Worm (Caenorhabditis elegans) whole organism, L1 larva: ENCODE measurements around the gene F55A11.8.

Experiments used
- C04F5.9 ChIP-seq: sonication (generic microtip); optimal IDR thresholded peaks from 2 replicates; lab custom pipeline; 2016; ENCODE audit warnings: missing genetic modification characterization, missing compliant biosample characterization
- C34B4.2 ChIP-seq: sonication (generic microtip); optimal IDR thresholded peaks from 2 replicates; lab custom pipeline; 2017; ENCODE audit warnings: mild to moderate bottlenecking, missing genetic modification characterization, missing compliant biosample characterization
- alr-1 ChIP-seq: fragments of 200-800 bp; sonication (Bioruptor generic); optimal IDR thresholded peaks from 2 replicates; lab custom pipeline; 2018; ENCODE audit warnings: borderline replicate concordance, mild to moderate bottlenecking, missing genetic modification characterization, missing compliant biosample characterization
- ama-1 ChIP-seq: fragments of 150-350 bp; optimal IDR thresholded peaks from 2 replicates; lab custom pipeline; 2014
- blmp-1 ChIP-seq: fragments of 150-350 bp; optimal IDR thresholded peaks from 2 replicates; lab custom pipeline; 2014; ENCODE audit warnings: missing biosample characterization, missing genetic modification characterization
- ceh-88 ChIP-seq: fragments of 200-800 bp; sonication (Bioruptor generic); IDR thresholded peaks from 2 replicates; pipeline ENCODE4 v1.3.6; 2022; ENCODE audit warnings: missing genetic modification characterization, missing compliant biosample characterization
- ceh-90 ChIP-seq: sonication (generic microtip); optimal IDR thresholded peaks from 2 replicates; lab custom pipeline; 2016; ENCODE audit warnings: missing genetic modification characterization, missing compliant biosample characterization
- ces-1 ChIP-seq: fragments of 150-350 bp; optimal IDR thresholded peaks from 2 replicates; lab custom pipeline; 2014; ENCODE audit warnings: missing biosample characterization, missing genetic modification reagents, missing genetic modification characterization
- dpl-1 ChIP-seq, 3 experiments: fragments of 150-350 bp in 2 of 3; sonication (generic microtip) in 1 of 3; optimal IDR thresholded peaks; 2 replicates each; lab custom pipeline; 2014 to 2017; ENCODE audit warnings: missing biosample characterization in 3 of 3, missing genetic modification characterization in 3 of 3, missing genetic modification reagents in 3 of 3
- efl-1 ChIP-seq, 4 experiments: fragments of 150-350 bp; optimal IDR thresholded peaks in 3 of 4; peaks in 1 of 4; 1 replicate in 1 of 4; 2 replicates in 3 of 4; lab custom pipeline; 2014; ENCODE audit warnings: missing biosample characterization in 2 of 4, missing genetic modification characterization in 2 of 4, missing genetic modification reagents in 2 of 4
- efl-3 ChIP-seq: fragments of 200-800 bp; sonication (Bioruptor generic); optimal IDR thresholded peaks from 2 replicates; lab custom pipeline; 2018; ENCODE audit warnings: mild to moderate bottlenecking, missing genetic modification characterization, missing compliant biosample characterization
- egl-27 ChIP-seq, 2 experiments: fragments of 150-350 bp in 1 of 2; sonication (generic microtip); optimal IDR thresholded peaks; 3 replicates each; lab custom pipeline; 2017 to 2018; ENCODE audit warnings: missing biosample characterization in 2 of 2, missing genetic modification characterization in 2 of 2, missing genetic modification reagents in 2 of 2
- elt-2 ChIP-seq: sonication (generic microtip); optimal IDR thresholded peaks from 2 replicates; lab custom pipeline; 2016; ENCODE audit warnings: missing genetic modification characterization, mild to moderate bottlenecking, inconsistent platforms, missing compliant biosample characterization, missing genetic modification reagents
- elt-3 ChIP-seq, 6 experiments: fragments of 150-350 bp in 1 of 6; sonication (generic microtip); optimal IDR thresholded peaks; 2 replicates each; lab custom pipeline; 2017 to 2018; ENCODE audit warnings: missing biosample characterization in 6 of 6, missing genetic modification characterization in 6 of 6, inconsistent platforms in 1 of 6
- ets-5 ChIP-seq: fragments of 200-800 bp; sonication (Bioruptor generic); IDR thresholded peaks from 2 replicates; pipeline ENCODE4 v1.3.6; 2022; ENCODE audit warnings: missing genetic modification characterization, missing compliant biosample characterization
- fkh-4 ChIP-seq: sonication (generic microtip); optimal IDR thresholded peaks from 2 replicates; lab custom pipeline; 2016; ENCODE audit warnings: missing compliant biosample characterization, missing genetic modification characterization, borderline replicate concordance
- fkh-8 ChIP-seq: sonication (generic microtip); optimal IDR thresholded peaks from 2 replicates; lab custom pipeline; 2016; ENCODE audit warnings: mild to moderate bottlenecking, missing genetic modification characterization, missing compliant biosample characterization
- fos-1 ChIP-seq: fragments of 150-350 bp; optimal IDR thresholded peaks from 2 replicates; lab custom pipeline; 2014; ENCODE audit warnings: missing biosample characterization, missing genetic modification characterization
- hlh-17 ChIP-seq: fragments of 200-800 bp; sonication (Bioruptor generic); optimal IDR thresholded peaks from 2 replicates; lab custom pipeline; 2018; ENCODE audit warnings: missing genetic modification characterization, mild to moderate bottlenecking, missing compliant biosample characterization, moderate library complexity, borderline replicate concordance
- hpl-2 ChIP-seq: fragments of 150-350 bp; optimal IDR thresholded peaks from 2 replicates; lab custom pipeline; 2014; ENCODE audit warnings: missing biosample characterization, missing genetic modification reagents, missing genetic modification characterization
- irx-1 ChIP-seq: sonication (generic microtip); optimal IDR thresholded peaks from 2 replicates; lab custom pipeline; 2016; ENCODE audit warnings: missing genetic modification characterization, missing compliant biosample characterization
- isw-1 ChIP-seq: fragments of 200-800 bp; sonication (Bioruptor generic); IDR thresholded peaks from 2 replicates; pipeline ENCODE4 v1.3.6; 2022; ENCODE audit warnings: missing genetic modification characterization, missing compliant biosample characterization
- lin-13 ChIP-seq: fragments of 150-350 bp; optimal IDR thresholded peaks from 2 replicates; lab custom pipeline; 2014; ENCODE audit warnings: missing biosample characterization, missing genetic modification reagents, missing genetic modification characterization
- lin-14 ChIP-seq: fragments of 200-800 bp; sonication (Bioruptor generic); optimal IDR thresholded peaks from 2 replicates; lab custom pipeline; 2018; ENCODE audit warnings: mild to moderate bottlenecking, missing genetic modification characterization, moderate library complexity, missing compliant biosample characterization
- lin-15B ChIP-seq: fragments of 150-350 bp; sonication (generic microtip); optimal IDR thresholded peaks from 3 replicates; lab custom pipeline; 2014; ENCODE audit warnings: missing biosample characterization, missing genetic modification characterization
- lin-35 ChIP-seq, 2 experiments: fragments of 150-350 bp; optimal IDR thresholded peaks; 2 replicates each; lab custom pipeline; 2014; ENCODE audit warnings: missing biosample characterization in 2 of 2, missing genetic modification characterization in 2 of 2, missing genetic modification reagents in 2 of 2
- lsy-2 ChIP-seq, 2 experiments: fragments of 150-350 bp; optimal IDR thresholded peaks; 2 replicates each; lab custom pipeline; 2014; ENCODE audit warnings: missing biosample characterization in 2 of 2, missing genetic modification characterization in 2 of 2
- mab-9 ChIP-seq: fragments of 200-800 bp; sonication (Bioruptor generic); IDR thresholded peaks from 2 replicates; pipeline ENCODE4 v1.3.6; 2022; ENCODE audit warnings: missing genetic modification reagents, missing genetic modification characterization, missing compliant biosample characterization
- mdl-1 ChIP-seq, 2 experiments: fragments of 150-350 bp; optimal IDR thresholded peaks; 2 replicates each; lab custom pipeline; 2014 to 2017; ENCODE audit warnings: missing biosample characterization in 2 of 2, missing genetic modification characterization in 2 of 2, inconsistent platforms in 1 of 2
- nhr-11 ChIP-seq: fragments of 150-350 bp; optimal IDR thresholded peaks from 2 replicates; lab custom pipeline; 2014; ENCODE audit warnings: missing biosample characterization, missing genetic modification characterization
- nhr-12 ChIP-seq: sonication (generic microtip); optimal IDR thresholded peaks from 2 replicates; lab custom pipeline; 2017; ENCODE audit warnings: missing biosample characterization, missing genetic modification characterization
- nhr-19 ChIP-seq: fragments of 200-800 bp; sonication (Bioruptor generic); conservative IDR thresholded peaks from 2 replicates; pipeline ENCODE4 v1.3.6; 2022; ENCODE audit warnings: missing genetic modification characterization, missing compliant biosample characterization
- nhr-237 ChIP-seq: fragments of 150-350 bp; optimal IDR thresholded peaks from 2 replicates; lab custom pipeline; 2014; ENCODE audit warnings: missing biosample characterization, missing genetic modification characterization
- nhr-28 ChIP-seq: fragments of 150-350 bp; optimal IDR thresholded peaks from 2 replicates; lab custom pipeline; 2014; ENCODE audit warnings: missing biosample characterization, missing genetic modification characterization
- nhr-71 ChIP-seq: sonication (generic microtip); optimal IDR thresholded peaks from 2 replicates; lab custom pipeline; 2016; ENCODE audit warnings: mild to moderate bottlenecking, missing genetic modification characterization, moderate library complexity, missing compliant biosample characterization
- nhr-77 ChIP-seq: fragments of 150-350 bp; optimal IDR thresholded peaks from 2 replicates; lab custom pipeline; 2014; ENCODE audit warnings: missing biosample characterization, missing genetic modification characterization
- nhr-90 ChIP-seq: sonication (generic microtip); optimal IDR thresholded peaks from 2 replicates; lab custom pipeline; 2016; ENCODE audit warnings: mild to moderate bottlenecking, missing genetic modification characterization, missing compliant biosample characterization; ENCODE audit not compliant: poor library complexity
- pax-3 ChIP-seq: fragments of 200-800 bp; sonication (Bioruptor generic); optimal IDR thresholded peaks from 2 replicates; lab custom pipeline; 2018; ENCODE audit warnings: mild to moderate bottlenecking, missing genetic modification characterization, moderate library complexity, missing compliant biosample characterization
- pqm-1 ChIP-seq: sonication (generic microtip); optimal IDR thresholded peaks from 3 replicates; lab custom pipeline; 2017; ENCODE audit warnings: missing biosample characterization, missing genetic modification characterization
- rnt-1 ChIP-seq: sonication (generic microtip); optimal IDR thresholded peaks from 2 replicates; lab custom pipeline; 2016; ENCODE audit warnings: mild to moderate bottlenecking, missing genetic modification characterization, moderate library complexity, missing compliant biosample characterization
- skn-1 ChIP-seq: fragments of 150-350 bp; optimal IDR thresholded peaks from 2 replicates; lab custom pipeline; 2014; ENCODE audit warnings: missing biosample characterization, missing genetic modification characterization
- sox-4 ChIP-seq: sonication (generic microtip); optimal IDR thresholded peaks from 2 replicates; lab custom pipeline; 2016; ENCODE audit warnings: missing genetic modification characterization, missing compliant biosample characterization
- sptf-1 ChIP-seq: fragments of 150-350 bp; optimal IDR thresholded peaks from 2 replicates; lab custom pipeline; 2014; ENCODE audit warnings: missing biosample characterization, missing genetic modification characterization
- swsn-7 ChIP-seq: sonication (generic microtip); optimal IDR thresholded peaks from 2 replicates; lab custom pipeline; 2016; ENCODE audit warnings: missing genetic modification characterization, missing compliant biosample characterization
- tbx-2 ChIP-seq: sonication (generic microtip); optimal IDR thresholded peaks from 2 replicates; lab custom pipeline; 2016; ENCODE audit warnings: missing genetic modification characterization, missing compliant biosample characterization
- vab-15 ChIP-seq: sonication (generic microtip); optimal IDR thresholded peaks from 2 replicates; lab custom pipeline; 2017; ENCODE audit warnings: missing genotype, mild to moderate bottlenecking, missing genetic modification characterization, missing compliant biosample characterization
- zag-1 ChIP-seq: fragments of 150-350 bp; optimal IDR thresholded peaks from 2 replicates; lab custom pipeline; 2014; ENCODE audit warnings: missing biosample characterization, missing genetic modification characterization

The F55A11.8 gene

ce11 chrV:11760371-11760770 is 27.6 kb upstream of the F55A11.8 start, which contains the start of gene T04F3.5:
T04F3.5 (plus strand) TSS chrV:11760671.
- TF ChIP-seq blmp-1 (tag; lab: Kevin White, UChicago) (no peak), irx-1 (no peak), ama-1 (lab: Kevin White, UChicago) (no peak), sox-4 (tag; lab: Kevin White, UChicago) (no peak), ces-1 (GFP tag; lab: Kevin White, UChicago) (no peak), hpl-2 (GFP tag; lab: Kevin White, UChicago) (no peak), nhr-28 (no peak), C34B4.2 (tag; lab: Kevin White, UChicago) (no peak)

- no peak for TF ChIP-seq mdl-1 (tag; optimal IDR thresholded peaks at IDR 0.05; lab: Kevin White, UChicago)
- peak in 1 of 2 experiments; percentile 28 for TF ChIP-seq lsy-2 (tag; optimal IDR thresholded peaks at IDR 0.05; lab: Kevin White, UChicago)
These were observed 25.1 kb upstream of the F55A11.8 start, which contains the start of gene T04F3.4 for ce11 chrV:11762863-11763262. T04F3.4 (minus strand) TSS chrV:11763049.

ce11 chrV:11764373-11764954 is 23.5 kb upstream of the F55A11.8 start, which contains the start of the genes F55A11.1 and syx-5:
F55A11.1 (minus strand) TSS chrV:11764385.
syx-5 (plus strand) TSS chrV:11764904.
- peak; percentile 95 for TF ChIP-seq nhr-19 (GFP tag; lab: Robert Waterston, UW)
- TF ChIP-seq lin-14 = peak; percentile 99
- peak; percentile 96 for TF ChIP-seq nhr-90 (tag; lab: Kevin White, UChicago)
- peak; percentile 87 for TF ChIP-seq mab-9 (GFP tag; lab: Robert Waterston, UW)
- peak; percentile 88 for TF ChIP-seq ceh-88 (GFP tag; lab: Robert Waterston, UW)
- TF ChIP-seq isw-1 (GFP tag; lab: Robert Waterston, UW) = peak; percentile 94
- TF ChIP-seq nhr-11 (tag; lab: Kevin White, UChicago) = peak; percentile 83
- peak; percentile 68 for TF ChIP-seq fos-1 (tag; lab: Kevin White, UChicago)
- TF ChIP-seq swsn-7 (tag; lab: Kevin White, UChicago) = peak; percentile 96
- TF ChIP-seq alr-1 (tag; lab: Kevin White, UChicago) = no peak
- no peak for TF ChIP-seq zag-1 (tag; lab: Kevin White, UChicago)
- TF ChIP-seq tbx-2 (tag; lab: Kevin White, UChicago) = peak; percentile 96
- TF ChIP-seq elt-3 (tag; optimal IDR thresholded peaks at IDR 0.05; lab: Kevin White, UChicago) = peak in 2 of 6 experiments; percentile 68 to 86
- peak; percentile 91 for TF ChIP-seq fkh-8 (tag; lab: Kevin White, UChicago)
- peak; percentile 40 for TF ChIP-seq vab-15
- TF ChIP-seq dpl-1 (GFP tag; optimal IDR thresholded peaks at IDR 0.05; lab: Kevin White, UChicago) = peak; percentile 70 to 80 (median 78)
- peak in 1 of 2 experiments; percentile 72 for TF ChIP-seq mdl-1 (tag; optimal IDR thresholded peaks at IDR 0.05; lab: Kevin White, UChicago)
- TF ChIP-seq ceh-90 (tag; lab: Kevin White, UChicago) = peak; percentile 65
- TF ChIP-seq pqm-1 (tag; lab: Kevin White, UChicago) = no peak
- peak; percentile 82 for TF ChIP-seq fkh-4 (tag; lab: Kevin White, UChicago)
- TF ChIP-seq efl-1 (optimal IDR thresholded peaks at IDR 0.05; lab: Kevin White, UChicago) = peak; percentile 76 to 86
- peak; percentile 79 to 97 for TF ChIP-seq efl-1 (GFP tag; optimal IDR thresholded peaks at IDR 0.05 in 1 of 2; lab: Kevin White, UChicago)
- no peak for TF ChIP-seq ets-5 (GFP tag; lab: Robert Waterston, UW)
- TF ChIP-seq sox-4 (tag; lab: Kevin White, UChicago) = peak; percentile 95
- TF ChIP-seq nhr-12 (tag; lab: Kevin White, UChicago) = peak; percentile 14
- no peak for TF ChIP-seq sptf-1
- TF ChIP-seq nhr-71 (tag; lab: Kevin White, UChicago) = peak; percentile 97
- TF ChIP-seq lin-15B (tag; lab: Kevin White, UChicago) = peak; percentile 52
- peak; percentile 78 for TF ChIP-seq C04F5.9 (tag; lab: Kevin White, UChicago)
- peak; percentile 58 for TF ChIP-seq rnt-1 (tag; lab: Kevin White, UChicago)
- peak; percentile 83 for TF ChIP-seq elt-2 (tag; lab: Kevin White, UChicago)
- TF ChIP-seq efl-3 (GFP tag; lab: Kevin White, UChicago) = peak; percentile 81
- TF ChIP-seq lin-35 (GFP tag; optimal IDR thresholded peaks at IDR 0.05; lab: Kevin White, UChicago) = peak; percentile 78 to 79
- TF ChIP-seq hlh-17 (GFP tag; lab: Kevin White, UChicago) = no peak
- TF ChIP-seq nhr-237 (tag; lab: Kevin White, UChicago) = peak; percentile 50
- peak; percentile 88 for TF ChIP-seq pax-3 (tag; lab: Kevin White, UChicago)
- TF ChIP-seq skn-1 (tag; lab: Kevin White, UChicago) = peak; percentile 34
- peak; percentile 74 for TF ChIP-seq nhr-77 (tag; lab: Kevin White, UChicago)
- peak; percentile 75 for TF ChIP-seq lin-13 (GFP tag; lab: Kevin White, UChicago)
- TF ChIP-seq irx-1 = peak; percentile 98
- peak; percentile 58 for TF ChIP-seq nhr-28
- TF ChIP-seq egl-27 (tag; optimal IDR thresholded peaks at IDR 0.05; lab: Kevin White, UChicago) = no peak
